Worm (Caenorhabditis elegans): Measurements from ENCODE around the gene F55B11.3.
"Not testable (repeated sequence)": the region's sequence is repeated elsewhere in the genome, so short reads cannot be mapped to it uniquely, and the experiment has no call there.

The F55B11.3 gene

ce11 chrIV:14421938-14422337, 2.6 kb upstream of the F55B11.3 start, which contains the start of gene F55B11.7:
Gene F55B11.7, minus strand, starts transcription at chrIV:14422038.
- TF ChIP-seq aha-1 (tag) (peak; percentile 5), set-16 (GFP tag; IDR thresholded peaks at IDR 0.05) (no peak), egl-43 (GFP tag; IDR thresholded peaks at IDR 0.05) (no peak), zip-11 (GFP tag; IDR thresholded peaks at IDR 0.05) (no peak)

ce11 chrIV:14423194-14423593, 1.3 kb upstream of the F55B11.3 start, which contains the start of gene F55B11.2:
Gene F55B11.2, minus strand, starts transcription at chrIV:14423294.
- no peak for TF ChIP-seq aha-1 (tag)
- TF ChIP-seq ZK337.2 (GFP tag; IDR thresholded peaks at IDR 0.05), result no peak
- TF ChIP-seq zfp-2 (tag; optimal IDR thresholded peaks at IDR 0.05), result no peak
- TF ChIP-seq unc-130 (GFP tag; optimal IDR thresholded peaks at IDR 0.05), result no peak
- TF ChIP-seq gei-8 (GFP tag; optimal IDR thresholded peaks at IDR 0.05), result no peak
- TF ChIP-seq duxl-1 (tag; optimal IDR thresholded peaks at IDR 0.05; ENCODE audit: poor library complexity), result no peak
- TF ChIP-seq ctbp-1 (GFP tag; IDR thresholded peaks at IDR 0.05), result no peak
- TF ChIP-seq unc-62 (GFP tag; optimal IDR thresholded peaks at IDR 0.05 in 1 of 2), result no peak
- TF ChIP-seq unc-62 (tag; optimal IDR thresholded peaks at IDR 0.05), result no peak
- no peak for TF ChIP-seq R02D3.7 (tag; optimal IDR thresholded peaks at IDR 0.05)
- no peak for TF ChIP-seq mxl-3 (GFP tag; optimal IDR thresholded peaks at IDR 0.05)
- TF ChIP-seq zfp-3 (GFP tag; conservative IDR thresholded peaks at IDR 0.05), result no peak
- TF ChIP-seq mep-1 (tag; optimal IDR thresholded peaks at IDR 0.05), result no peak

ce11 chrIV:14427395-14427794, 2.9 kb downstream of the F55B11.3 start, which contains the start of gene F55B11.5:
Gene F55B11.5, plus strand, starts transcription at chrIV:14427695.
- TF ChIP-seq saeg-2 (GFP tag; IDR thresholded peaks at IDR 0.05); ces-1 (GFP tag; optimal IDR thresholded peaks at IDR 0.05); duxl-1 (tag; optimal IDR thresholded peaks at IDR 0.05; ENCODE audit: poor library complexity): not testable (repeated sequence)

ce11 chrIV:14430853-14431252, 6.4 kb downstream of the F55B11.3 start, which contains the start of gene F55B11.4:
Gene F55B11.4, minus strand, starts transcription at chrIV:14430920.
- TF ChIP-seq nhr-77 (tag; optimal IDR thresholded peaks at IDR 0.05), result peak; percentile 6
- peak; percentile 27 for TF ChIP-seq dve-1 (tag; optimal IDR thresholded peaks at IDR 0.05; ENCODE audit: insufficient read depth)
- TF ChIP-seq gei-8 (GFP tag; optimal IDR thresholded peaks at IDR 0.05), result no peak
- TF ChIP-seq pqm-1 (tag; optimal IDR thresholded peaks at IDR 0.05), result peak; percentile 69
- TF ChIP-seq lin-13 (GFP tag; optimal IDR thresholded peaks at IDR 0.05), result no peak
- TF ChIP-seq nhr-102 (tag; optimal IDR thresholded peaks at IDR 0.05), result no peak
- TF ChIP-seq nhr-28 (tag; optimal IDR thresholded peaks at IDR 0.05), result peak; percentile 36
- TF ChIP-seq daf-16 (GFP tag; optimal IDR thresholded peaks at IDR 0.05), result no peak
- TF ChIP-seq daf-16 (tag; optimal IDR thresholded peaks at IDR 0.05), result peak; percentile 90
- TF ChIP-seq F10B5.3 (tag; optimal IDR thresholded peaks at IDR 0.05), result no peak
- no peak for TF ChIP-seq ces-1 (GFP tag; optimal IDR thresholded peaks at IDR 0.05)
- TF ChIP-seq Y48G9A.11 (GFP tag; IDR thresholded peaks at IDR 0.05), result no peak
- TF ChIP-seq php-3 (GFP tag; IDR thresholded peaks at IDR 0.05), result peak; percentile 97
- TF ChIP-seq dmd-8 (GFP tag; IDR thresholded peaks at IDR 0.05), result no peak
- TF ChIP-seq zip-2 (tag; optimal IDR thresholded peaks at IDR 0.05), result no peak
- no peak for TF ChIP-seq madf-5 (GFP tag; IDR thresholded peaks at IDR 0.05)

- no peak for TF ChIP-seq nhr-10 (tag; optimal IDR thresholded peaks at IDR 0.05)
- TF ChIP-seq aha-1 (tag), result peak; percentile 93
Observed at ce11 chrIV:14435902-14436301, 11.4 kb downstream of the F55B11.3 start.

ce11 chrIV:14437391-14437790, 12.9 kb downstream of the F55B11.3 start:
- TF ChIP-seq tra-1 (GFP tag; IDR thresholded peaks at IDR 0.05) (no peak), lin-29 (GFP tag; IDR thresholded peaks at IDR 0.05) (no peak), nhr-10 (tag; optimal IDR thresholded peaks at IDR 0.05) (no peak), arid-1 (GFP tag; conservative IDR thresholded peaks at IDR 0.05) (no peak), daf-8 (GFP tag; IDR thresholded peaks at IDR 0.05) (no peak), mdt-29 (GFP tag; IDR thresholded peaks at IDR 0.05) (no peak), Y105C5A.15 (GFP tag; IDR thresholded peaks at IDR 0.05) (no peak), F49E8.2 (tag; optimal IDR thresholded peaks at IDR 0.05; ENCODE audit: borderline replicate concordance) (no peak), lin-13 (GFP tag; optimal IDR thresholded peaks at IDR 0.05) (no peak), spr-1 (tag; optimal IDR thresholded peaks at IDR 0.05) (no peak), zip-2 (tag; optimal IDR thresholded peaks at IDR 0.05) (no peak), snpc-1.2 (GFP tag; IDR thresholded peaks at IDR 0.05) (no peak), F10B5.3 (tag; optimal IDR thresholded peaks at IDR 0.05) (no peak), madf-9 (GFP tag; conservative IDR thresholded peaks at IDR 0.05) (no peak)

Measured in whole organism, L4 larva.